Fruit fly (Drosophila melanogaster) whole organism, embryonic: ENCODE data around the gene shd.

Experiments used
- Atf-2 ChIP-seq: fragments of 200-800 bp; sonication (Bioruptor generic); optimal IDR thresholded peaks from 2 replicates; lab custom pipeline; 2016; ENCODE audit warnings: missing biosample characterization, missing genetic modification characterization
- CG10543 ChIP-seq: fragments of 200-800 bp; sonication (Bioruptor generic); optimal IDR thresholded peaks from 3 replicates; lab custom pipeline; 2017; ENCODE audit warnings: missing biosample characterization, mild to moderate bottlenecking, missing genetic modification characterization, moderate library complexity
- CG10654 ChIP-seq: fragments of 200-800 bp; sonication (Bioruptor generic); optimal IDR thresholded peaks from 2 replicates; lab custom pipeline; 2016; ENCODE audit warnings: missing biosample characterization, missing genetic modification characterization
- CG10979 ChIP-seq: fragments of 200-800 bp; sonication (Bioruptor generic); optimal IDR thresholded peaks from 2 replicates; lab custom pipeline; 2018; ENCODE audit warnings: missing biosample characterization, mild to moderate bottlenecking, missing genetic modification characterization, moderate library complexity
- CG11398 ChIP-seq: fragments of 200-800 bp; sonication (Bioruptor generic); optimal IDR thresholded peaks from 2 replicates; lab custom pipeline; 2016; ENCODE audit warnings: missing biosample characterization, missing genetic modification characterization
- CG12104 ChIP-seq: fragments of 200-800 bp; sonication (Bioruptor generic); optimal IDR thresholded peaks from 3 replicates; lab custom pipeline; 2016; ENCODE audit warnings: missing biosample characterization, missing genetic modification characterization
- CG12744 ChIP-seq: fragments of 200-800 bp; sonication (Bioruptor generic); optimal IDR thresholded peaks from 2 replicates; lab custom pipeline; 2016; ENCODE audit warnings: missing biosample characterization, missing genetic modification characterization
- CG13296 ChIP-seq: fragments of 200-800 bp; sonication (Bioruptor generic); optimal IDR thresholded peaks from 3 replicates; lab custom pipeline; 2018; ENCODE audit warnings: missing biosample characterization, mild to moderate bottlenecking, missing genetic modification characterization
- CG14710 ChIP-seq: fragments of 200-800 bp; sonication (Bioruptor generic); optimal IDR thresholded peaks from 3 replicates; lab custom pipeline; 2019; ENCODE audit warnings: missing biosample characterization, mild to moderate bottlenecking, missing genetic modification characterization, moderate library complexity
- CG15073 ChIP-seq: fragments of 200-800 bp; sonication (Bioruptor generic); optimal IDR thresholded peaks from 2 replicates; lab custom pipeline; 2016; ENCODE audit warnings: missing biosample characterization, missing genetic modification characterization
- CG15269 ChIP-seq: fragments of 200-800 bp; sonication (Bioruptor generic); optimal IDR thresholded peaks from 2 replicates; lab custom pipeline; 2018; ENCODE audit warnings: missing biosample characterization, mild to moderate bottlenecking, missing genetic modification characterization, moderate library complexity
- CG16813 ChIP-seq: fragments of 200-800 bp; sonication (Bioruptor generic); IDR thresholded peaks from 3 replicates; pipeline ENCODE4 v1.3.6; 2022; ENCODE audit warnings: missing biosample characterization, missing genetic modification characterization; ENCODE audit not compliant: partially characterized antibody
- CG1832 ChIP-seq: fragments of 200-800 bp; sonication (Bioruptor generic); optimal IDR thresholded peaks from 2 replicates; lab custom pipeline; 2017; ENCODE audit warnings: missing biosample characterization, mild to moderate bottlenecking, missing genetic modification characterization, inconsistent platforms
- CG18599 ChIP-seq: fragments of 200-800 bp; sonication (Bioruptor generic); optimal IDR thresholded peaks from 3 replicates; lab custom pipeline; 2017; ENCODE audit warnings: missing biosample characterization, missing genetic modification characterization, mild to moderate bottlenecking, moderate library complexity, missing genetic modification reagents
- CG30431 ChIP-seq: fragments of 200-800 bp; sonication (Bioruptor generic); optimal IDR thresholded peaks from 2 replicates; lab custom pipeline; 2017; ENCODE audit warnings: missing biosample characterization, missing genetic modification characterization
- CG31365 ChIP-seq: fragments of 200-800 bp; sonication (Bioruptor generic); optimal IDR thresholded peaks from 2 replicates; lab custom pipeline; 2018; ENCODE audit warnings: missing biosample characterization, mild to moderate bottlenecking, missing genetic modification characterization
- CG32767 ChIP-seq: fragments of 200-800 bp; sonication (Bioruptor generic); IDR thresholded peaks from 2 replicates; pipeline ENCODE4 v1.3.6; 2022; ENCODE audit warnings: missing biosample characterization, missing genetic modification characterization
- CG3281 ChIP-seq: fragments of 200-800 bp; sonication (Bioruptor generic); optimal IDR thresholded peaks from 3 replicates; lab custom pipeline; 2017; ENCODE audit warnings: missing biosample characterization, mild to moderate bottlenecking, missing genetic modification characterization
- CG4424 ChIP-seq: fragments of 200-800 bp; sonication (Bioruptor generic); optimal IDR thresholded peaks from 3 replicates; lab custom pipeline; 2016; ENCODE audit warnings: missing biosample characterization, missing genetic modification characterization
- CG6689 ChIP-seq: fragments of 200-800 bp; sonication (Bioruptor generic); IDR thresholded peaks from 2 replicates; pipeline ENCODE4 v1.3.6; 2022; ENCODE audit warnings: missing biosample characterization, missing genetic modification characterization
- CG8944 ChIP-seq: fragments of 200-800 bp; sonication (Bioruptor generic); optimal IDR thresholded peaks from 3 replicates; lab custom pipeline; 2016; ENCODE audit warnings: missing biosample characterization, missing genetic modification characterization
- CHES-1-like ChIP-seq: fragments of 200-800 bp; sonication (Bioruptor generic); optimal IDR thresholded peaks from 2 replicates; lab custom pipeline; 2016; ENCODE audit warnings: missing biosample characterization, missing genetic modification characterization
- Dp ChIP-seq: fragments of 200-800 bp; sonication (Bioruptor generic); optimal IDR thresholded peaks from 2 replicates; lab custom pipeline; 2018; ENCODE audit warnings: missing biosample characterization, mild to moderate bottlenecking, missing genetic modification characterization, moderate library complexity
- Dref ChIP-seq: fragments of 200-800 bp; sonication (Bioruptor generic); IDR thresholded peaks from 2 replicates; pipeline ENCODE4 v1.3.6; 2022; ENCODE audit warnings: missing biosample characterization, missing genetic modification characterization
- E2f2 ChIP-seq: fragments of 200-800 bp; sonication (Bioruptor generic); IDR thresholded peaks from 2 replicates; pipeline ENCODE4 v1.3.6; 2022; ENCODE audit warnings: missing biosample characterization, missing genetic modification characterization
- Jarid2 ChIP-seq: fragments of 200-800 bp; sonication (Bioruptor generic); optimal IDR thresholded peaks from 3 replicates; lab custom pipeline; 2017; ENCODE audit warnings: mild to moderate bottlenecking, missing biosample characterization, missing genetic modification reagents, missing genetic modification characterization
- Lim3 ChIP-seq: fragments of 200-800 bp; sonication (Bioruptor generic); IDR thresholded peaks from 2 replicates; pipeline ENCODE4 v1.3.6; 2022; ENCODE audit warnings: missing biosample characterization, missing genetic modification characterization
- NFAT ChIP-seq: fragments of 200-800 bp; sonication (Bioruptor generic); IDR thresholded peaks from 2 replicates; pipeline ENCODE4 v1.3.6; 2022; ENCODE audit warnings: missing biosample characterization, missing genetic modification characterization
- Sox100B ChIP-seq: fragments of 200-800 bp; sonication (Bioruptor generic); optimal IDR thresholded peaks from 3 replicates; lab custom pipeline; 2018; ENCODE audit warnings: missing biosample characterization, mild to moderate bottlenecking, missing genetic modification characterization
- Tbp ChIP-seq: fragments of >200 bp; optimal IDR thresholded peaks from 2 replicates; lab custom pipeline; 2018; ENCODE audit warnings: missing biosample characterization, missing genetic modification characterization
- Xrp1 ChIP-seq: fragments of 200-800 bp; sonication (Bioruptor generic); IDR thresholded peaks from 2 replicates; pipeline ENCODE4 v1.3.6; 2022; ENCODE audit warnings: missing biosample characterization, missing genetic modification characterization
- chn ChIP-seq: fragments of 200-800 bp; sonication (Bioruptor generic); optimal IDR thresholded peaks from 2 replicates; lab custom pipeline; 2016; ENCODE audit warnings: missing biosample characterization, missing genetic modification characterization
- dan ChIP-seq: fragments of 200-800 bp; sonication (Bioruptor generic); IDR thresholded peaks from 2 replicates; pipeline ENCODE4 v1.3.6; 2022; ENCODE audit warnings: missing biosample characterization, missing genetic modification characterization
- fd96Cb ChIP-seq: fragments of 200-800 bp; sonication (Bioruptor generic); optimal IDR thresholded peaks from 2 replicates; lab custom pipeline; 2018; ENCODE audit warnings: missing biosample characterization, mild to moderate bottlenecking, missing genetic modification characterization, moderate library complexity
- inv ChIP-seq: fragments of 200-800 bp; sonication (Bioruptor generic); IDR thresholded peaks from 2 replicates; pipeline ENCODE4 v1.3.6; 2022; ENCODE audit warnings: missing biosample characterization, missing genetic modification characterization; ENCODE audit not compliant: partially characterized antibody
- lilli ChIP-seq: fragments of 200-800 bp; sonication (Bioruptor generic); optimal IDR thresholded peaks from 3 replicates; lab custom pipeline; 2016; ENCODE audit warnings: missing biosample characterization, missing genetic modification characterization
- lov ChIP-seq, 2 experiments: fragments of 200-800 bp in 1 of 2; fragments of >200 bp in 1 of 2; sonication (Bioruptor generic) in 1 of 2; IDR thresholded peaks in 1 of 2; optimal IDR thresholded peaks in 1 of 2; 2 replicates in 1 of 2; 3 replicates in 1 of 2; pipeline versions ENCODE4 v1.3.6 to Lab custom; 2017 to 2022; ENCODE audit warnings: missing biosample characterization in 1 of 2, missing genetic modification characterization in 1 of 2
- mam ChIP-seq: fragments of 200-800 bp; sonication (Bioruptor generic); optimal IDR thresholded peaks from 3 replicates; lab custom pipeline; 2016; ENCODE audit warnings: missing biosample characterization, missing genetic modification characterization
- oc ChIP-seq: fragments of 200-800 bp; sonication (Bioruptor generic); optimal IDR thresholded peaks from 2 replicates; lab custom pipeline; 2018; ENCODE audit warnings: missing biosample characterization, mild to moderate bottlenecking, missing genetic modification characterization, moderate library complexity
- odd ChIP-seq: fragments of 200-800 bp; sonication (Bioruptor generic); optimal IDR thresholded peaks from 2 replicates; lab custom pipeline; 2017; ENCODE audit warnings: missing biosample characterization, mild to moderate bottlenecking, missing genetic modification characterization
- pum ChIP-seq: fragments of 200-800 bp; sonication (Bioruptor generic); optimal IDR thresholded peaks from 2 replicates; lab custom pipeline; 2016; ENCODE audit warnings: missing biosample characterization, missing genetic modification characterization
- pzg ChIP-seq: fragments of 200-800 bp; sonication (Bioruptor generic); optimal IDR thresholded peaks from 3 replicates; lab custom pipeline; 2018; ENCODE audit warnings: missing biosample characterization, mild to moderate bottlenecking, missing genetic modification characterization, moderate library complexity
- scrt ChIP-seq: fragments of 200-800 bp; sonication (Bioruptor generic); optimal IDR thresholded peaks from 2 replicates; lab custom pipeline; 2018; ENCODE audit warnings: missing biosample characterization, mild to moderate bottlenecking, missing genetic modification characterization, moderate library complexity
- sens ChIP-seq: fragments of 200-800 bp; sonication (Bioruptor generic); peaks from one replicate; lab custom pipeline; 2016; ENCODE audit warnings: missing biosample characterization, missing genetic modification characterization
- sim ChIP-seq: fragments of 200-800 bp; sonication (Bioruptor generic); IDR thresholded peaks from 2 replicates; pipeline ENCODE4 v1.3.6; 2022; ENCODE audit warnings: missing biosample characterization, missing genetic modification characterization
- sqz ChIP-seq: fragments of 200-800 bp; sonication (Bioruptor generic); optimal IDR thresholded peaks from 3 replicates; lab custom pipeline; 2018; ENCODE audit warnings: missing biosample characterization, mild to moderate bottlenecking, missing genetic modification characterization
- tin ChIP-seq: fragments of 200-800 bp; sonication (Bioruptor generic); optimal IDR thresholded peaks from 3 replicates; lab custom pipeline; 2016; ENCODE audit warnings: missing biosample characterization, missing genetic modification characterization
- toy ChIP-seq: fragments of 200-800 bp; sonication (Bioruptor generic); IDR thresholded peaks from 2 replicates; pipeline ENCODE4 v1.3.6; 2022; ENCODE audit warnings: missing biosample characterization, missing genetic modification characterization
- twi ChIP-seq: fragments of 200-800 bp; optimal IDR thresholded peaks from 2 replicates; lab custom pipeline; 2019; ENCODE audit warnings: missing biosample characterization, mild to moderate bottlenecking, missing genetic modification characterization, moderate library complexity
- vfl ChIP-seq: fragments of 200-800 bp; sonication (Bioruptor generic); optimal IDR thresholded peaks from 2 replicates; lab custom pipeline; 2016; ENCODE audit warnings: missing biosample characterization, missing genetic modification characterization
- zfh1 ChIP-seq: fragments of 200-800 bp; sonication (Bioruptor generic); IDR thresholded peaks from 3 replicates; pipeline ENCODE4 v1.3.6; 2022; ENCODE audit warnings: missing biosample characterization, missing genetic modification characterization

Gene shd

dm6 chr3L:14622457-14622899, 8.2 kb downstream of the shd start, which contains the start of gene CG9628 (continued):
- TF ChIP-seq CG12104 (GFP tag; lab: Kevin White, UChicago) (no peak), CG11398 (GFP tag; lab: Kevin White, UChicago) (no peak), pzg (no peak), Jarid2 (GFP tag; lab: Kevin White, UChicago) (peak; percentile 32), CHES-1-like (no peak), CG30431 (GFP tag; lab: Kevin White, UChicago) (no peak), Dp (GFP tag; lab: Kevin White, UChicago) (peak; percentile 6), vfl (GFP tag; lab: Kevin White, UChicago) (no peak), sqz (no peak), CG10654 (peak; percentile 7), twi (tag; lab: Kevin White, UChicago) (no peak), Atf-2 (GFP tag; lab: Kevin White, UChicago) (no peak), Tbp (GFP tag; lab: Kevin White, UChicago) (no peak), fd96Cb (tag; lab: Kevin White, UChicago) (peak; percentile 15), Sox100B (GFP tag; lab: Kevin White, UChicago) (peak; percentile 23), NFAT (GFP tag; lab: Robert Waterston, UW) (no peak), scrt (GFP tag; lab: Kevin White, UChicago) (peak; percentile 34), CG10979 (tag; lab: Kevin White, UChicago) (peak; percentile 37), Xrp1 (peak; percentile 46; the same call in 1 of the 2 replicates), chn (GFP tag; lab: Kevin White, UChicago) (no peak), odd (GFP tag; lab: Kevin White, UChicago) (no peak), oc (tag; lab: Kevin White, UChicago) (peak; percentile 25), dan (GFP tag; lab: Robert Waterston, UW) (no peak), inv (GFP tag; lab: Robert Waterston, UW) (no peak), CG4424 (GFP tag; lab: Kevin White, UChicago) (peak; percentile 30), lilli (peak; percentile 40), CG12744 (GFP tag; lab: Kevin White, UChicago) (no peak), CG1832 (no peak), mam (no peak), CG15269 (tag; lab: Kevin White, UChicago) (peak; percentile 52), zfh1 (peak; percentile 6; the same call in 2 of the 3 replicates), CG31365 (no peak), sim (no peak), CG14710 (tag; lab: Kevin White, UChicago) (peak; percentile 27), CG32767 (no peak), Dref (GFP tag; lab: Robert Waterston, UW) (no peak), CG16813 (GFP tag; lab: Robert Waterston, UW) (no peak), CG18599 (GFP tag; lab: Kevin White, UChicago) (peak; percentile 50), CG10543 (GFP tag; lab: Kevin White, UChicago) (no peak), tin (GFP tag; lab: Kevin White, UChicago) (no peak), CG8944 (GFP tag; lab: Kevin White, UChicago) (no peak), lov (optimal IDR thresholded peaks at IDR 0.05; lab: Kevin White, UChicago) (no peak), lov (GFP tag; IDR thresholded peaks at IDR 0.05; lab: Robert Waterston, UW) (0 out of 3 replicates have a peak, but pooled peaks have one; percentile 7), Lim3 (GFP tag; lab: Robert Waterston, UW) (no peak), toy (GFP tag; lab: Robert Waterston, UW) (no peak), sens (GFP tag; lab: Kevin White, UChicago) (no peak), CG6689 (GFP tag; lab: Robert Waterston, UW) (peak; percentile 32; the same call in 1 of the 2 replicates), CG13296 (GFP tag; lab: Kevin White, UChicago) (peak; percentile 57), pum (GFP tag; lab: Kevin White, UChicago) (no peak), CG3281 (peak; percentile 42), E2f2 (GFP tag; lab: Robert Waterston, UW) (peak; percentile 38; the same call in 1 of the 2 replicates), CG15073 (GFP tag; lab: Kevin White, UChicago) (peak; percentile 95)
